Worm (Caenorhabditis elegans): Measurements from ENCODE around the gene Y94H6A.7.

Y94H6A.7 gene

DNA sequence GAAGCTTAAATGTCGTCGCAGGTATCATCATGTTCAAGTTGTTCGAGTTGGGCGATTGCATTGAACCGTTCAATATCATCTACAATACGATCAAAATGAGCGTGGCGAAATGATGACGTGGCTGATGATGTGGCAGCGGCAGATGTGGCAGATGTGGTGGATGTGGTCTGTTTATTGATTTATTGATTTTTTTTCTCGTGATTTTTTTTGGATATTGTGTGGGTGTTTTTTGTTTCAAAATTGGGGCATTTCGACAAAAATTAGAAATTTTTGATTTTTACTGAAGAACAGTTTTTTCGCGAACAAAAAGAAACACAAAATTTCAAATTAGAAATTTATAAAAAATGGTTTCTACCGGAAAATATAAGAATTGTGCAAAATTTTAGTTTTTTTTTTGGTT, 36.1 kb downstream of the Y94H6A.7 start:
- TF ChIP-seq egl-18 (GFP tag; IDR thresholded peaks at IDR 0.05) (no peak), atf-7 (tag; optimal IDR thresholded peaks at IDR 0.05) (no peak), lsl-1 (GFP tag; optimal IDR thresholded peaks at IDR 0.05) (no peak), ceh-58 (GFP tag; IDR thresholded peaks at IDR 0.05) (no peak), tbp1 (GFP tag; optimal IDR thresholded peaks at IDR 0.05) (no peak), ztf-22 (GFP tag; optimal IDR thresholded peaks at IDR 0.05) (no peak)

ce11 chrIV:2678152-2678551, 38.2 kb downstream of the Y94H6A.7 start:
- TF ChIP-seq ceh-79 (tag; optimal IDR thresholded peaks at IDR 0.05) (peak; percentile 1), hsf-1 (GFP tag; IDR thresholded peaks at IDR 0.05) (0 out of 2 replicates have a peak, but pooled peaks have one; percentile 40), him-1 (tag; optimal IDR thresholded peaks at IDR 0.05) (peak; percentile 74), rec-8 (tag; optimal IDR thresholded peaks at IDR 0.05) (no peak), ztf-28 (GFP tag; IDR thresholded peaks at IDR 0.05) (no peak), lin-35 (GFP tag; optimal IDR thresholded peaks at IDR 0.05) (no peak), ceh-27 (GFP tag; optimal IDR thresholded peaks at IDR 0.05) (no peak), hrde-1 (tag; optimal IDR thresholded peaks at IDR 0.05; ENCODE audit: borderline replicate concordance) (no peak), madf-8 (GFP tag; conservative IDR thresholded peaks at IDR 0.05) (no peak), egrh-3 (GFP tag; IDR thresholded peaks at IDR 0.05) (0 out of 2 replicates have a peak, but pooled peaks have one; percentile 19), cebp-1 (GFP tag; IDR thresholded peaks at IDR 0.05) (no peak), cebp-1 (tag; optimal IDR thresholded peaks at IDR 0.05) (peak; percentile 17), ceh-40 (GFP tag; IDR thresholded peaks at IDR 0.05) (no peak), ekl-4 (GFP tag; IDR thresholded peaks at IDR 0.05) (peak; percentile 22; the same call in 1 of the 2 replicates), F52B5.7 (tag; optimal IDR thresholded peaks at IDR 0.05) (peak; percentile 46), B0261.1 (tag; optimal IDR thresholded peaks at IDR 0.05) (no peak), K12H6.12 (tag; optimal IDR thresholded peaks at IDR 0.05) (no peak), fkh-3 (tag; optimal IDR thresholded peaks at IDR 0.05) (peak; percentile 64), D2030.7 (GFP tag; IDR thresholded peaks at IDR 0.05) (peak; percentile 14; the same call in 1 of the 2 replicates), ztf-18 (tag; optimal IDR thresholded peaks at IDR 0.05) (peak; percentile 16), unc-62 (GFP tag; optimal IDR thresholded peaks at IDR 0.05) (no peak), F49E8.2 (tag; optimal IDR thresholded peaks at IDR 0.05; ENCODE audit: insufficient read depth) (no peak), attf-6 (GFP tag; IDR thresholded peaks at IDR 0.05) (no peak), Y95B8A.8 (GFP tag; IDR thresholded peaks at IDR 0.05) (0 out of 2 replicates have a peak, but pooled peaks have one; percentile 33), madf-10 (tag; optimal IDR thresholded peaks at IDR 0.05) (no peak), athp-1 (tag; optimal IDR thresholded peaks at IDR 0.05) (peak; percentile 40), repo-1 (tag; optimal IDR thresholded peaks at IDR 0.05) (peak; percentile 14), ZK185.1 (tag; optimal IDR thresholded peaks at IDR 0.05; ENCODE audit: poor library complexity, severe bottlenecking) (no peak)

- TF ChIP-seq ztf-18 (tag; optimal IDR thresholded peaks at IDR 0.05), result peak; percentile 31
- no peak for TF ChIP-seq aptf-2 (GFP tag; conservative IDR thresholded peaks at IDR 0.05)
- TF ChIP-seq cebp-2 (GFP tag; IDR thresholded peaks at IDR 0.05), result no peak
- TF ChIP-seq ceh-27 (GFP tag; optimal IDR thresholded peaks at IDR 0.05), result no peak
- TF ChIP-seq nhr-179 (tag; optimal IDR thresholded peaks at IDR 0.05), result no peak
- no peak for TF ChIP-seq T26A5.8 (tag; optimal IDR thresholded peaks at IDR 0.05)
- no peak for TF ChIP-seq cebp-1 (GFP tag; IDR thresholded peaks at IDR 0.05)
- no peak for TF ChIP-seq cebp-1 (tag; optimal IDR thresholded peaks at IDR 0.05)
- TF ChIP-seq lag-1 (GFP tag; IDR thresholded peaks at IDR 0.05), result no peak
- TF ChIP-seq efl-1 (GFP tag; optimal IDR thresholded peaks at IDR 0.05), result peak; percentile 43
- peak; percentile 68 for TF ChIP-seq lin-54 (GFP tag; optimal IDR thresholded peaks at IDR 0.05)
- no peak for TF ChIP-seq K11D2.4 (GFP tag; IDR thresholded peaks at IDR 0.05)
- peak; percentile 18; the same call in 1 of the 2 replicates for TF ChIP-seq madf-6 (GFP tag; IDR thresholded peaks at IDR 0.05)
- no peak for TF ChIP-seq B0035.1 (tag; optimal IDR thresholded peaks at IDR 0.05)
- TF ChIP-seq attf-3 (GFP tag; conservative IDR thresholded peaks at IDR 0.05), result peak; percentile 86
- no peak for TF ChIP-seq tbp1 (GFP tag; optimal IDR thresholded peaks at IDR 0.05)
- no peak for TF ChIP-seq unc-62 (GFP tag; optimal IDR thresholded peaks at IDR 0.05)
- no peak for TF ChIP-seq F33H1.4 (GFP tag; IDR thresholded peaks at IDR 0.05)
Observed at ce11 chrIV:2677687-2678086, 38.7 kb downstream of the Y94H6A.7 start.
